Worm (Caenorhabditis elegans): ENCODE results near the gene R04D3.4.

DNA sequence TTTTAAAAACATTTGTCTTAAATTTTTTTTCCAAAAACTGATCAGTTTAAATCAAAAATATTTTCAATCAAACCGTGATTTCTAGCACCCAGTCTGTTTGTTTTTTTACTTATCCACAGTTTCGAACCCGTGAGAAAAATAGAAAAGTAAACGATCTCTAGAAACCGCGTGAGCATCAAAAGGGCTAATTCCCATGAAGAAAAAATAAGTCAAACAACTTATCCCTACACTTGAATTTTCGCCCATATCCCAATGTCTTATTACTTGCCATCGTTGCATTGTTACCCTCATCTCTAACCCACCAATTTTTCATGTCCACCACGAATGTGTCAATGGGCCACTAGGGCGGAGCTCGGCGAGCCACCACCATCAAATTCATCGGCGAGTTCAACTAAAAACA lies 49.1 kb upstream of the R04D3.4 start, which contains the start of gene ptr-24:
- TF ChIP-seq him-1 (tag; optimal IDR thresholded peaks at IDR 0.05) (no peak), W03F9.2 (tag; optimal IDR thresholded peaks at IDR 0.05) (no peak)

Measured in whole organism, L4/young adult.